Fruit fly (Drosophila melanogaster): ENCODE results near the gene Dad.

Gene Dad

DNA sequence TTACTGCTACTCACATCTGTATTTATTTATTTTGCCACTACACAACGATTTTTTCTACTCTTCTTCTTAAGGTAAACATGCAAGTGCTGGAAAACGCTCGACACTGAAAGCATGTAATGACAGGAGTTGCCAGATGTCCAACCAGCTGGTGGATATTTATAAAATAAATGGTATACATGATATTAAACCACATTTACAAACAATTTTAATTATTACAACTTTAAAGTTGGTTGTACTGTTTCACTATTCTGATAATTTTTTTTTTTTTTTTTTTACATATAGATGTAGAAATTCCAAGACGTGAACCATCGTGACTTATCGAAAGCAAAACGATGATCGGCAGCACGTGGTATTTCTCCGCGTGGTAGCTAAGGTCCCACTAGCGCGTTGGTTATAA lies 26.1 kb downstream of the Dad start, which contains the start of the genes Keap1 and kuk (continued):
- TF ChIP-seq kay (GFP tag; optimal IDR thresholded peaks at IDR 0.05) (no peak), CG10321 (GFP tag; IDR thresholded peaks at IDR 0.05) (no peak), unc-4 (GFP tag; IDR thresholded peaks at IDR 0.05; ENCODE audit: partially characterized antibody) (peak; percentile 86), pita (GFP tag; optimal IDR thresholded peaks at IDR 0.05) (peak; percentile 86), sna (GFP tag; IDR thresholded peaks at IDR 0.05; ENCODE audit: partially characterized antibody) (peak; percentile 72), Opbp (GFP tag; IDR thresholded peaks at IDR 0.05; ENCODE audit: partially characterized antibody) (peak; percentile 71), maf-S (GFP tag; optimal IDR thresholded peaks at IDR 0.05) (peak; percentile 71), onecut (GFP tag; IDR thresholded peaks at IDR 0.05) (peak; percentile 58), HmgD (GFP tag; optimal IDR thresholded peaks at IDR 0.05) (no peak), CG2129 (GFP tag; IDR thresholded peaks at IDR 0.05; ENCODE audit: partially characterized antibody) (peak; percentile 66), CG13894 (tag; optimal IDR thresholded peaks at IDR 0.05) (peak; percentile 17), CG12659 (GFP tag; optimal IDR thresholded peaks at IDR 0.05) (peak; percentile 75), seq (GFP tag; IDR thresholded peaks at IDR 0.05) (0 out of 2 replicates have a peak, but pooled peaks have one; percentile 0), BEAF-32 (GFP tag; optimal IDR thresholded peaks at IDR 0.05) (peak; percentile 95), CG30403 (GFP tag; optimal IDR thresholded peaks at IDR 0.05) (peak; percentile 73), ind (GFP tag; optimal IDR thresholded peaks at IDR 0.05) (peak; percentile 49), GATAe (GFP tag; conservative IDR thresholded peaks at IDR 0.05) (no peak), ems (GFP tag; optimal IDR thresholded peaks at IDR 0.05) (peak; percentile 47), Sry-β (GFP tag; optimal IDR thresholded peaks at IDR 0.05) (no peak), CG10209 (GFP tag; optimal IDR thresholded peaks at IDR 0.05) (peak; percentile 41), nmo (GFP tag; optimal IDR thresholded peaks at IDR 0.05) (peak; percentile 80), ara (GFP tag; IDR thresholded peaks at IDR 0.05) (0 out of 2 replicates have a peak, but pooled peaks have one; percentile 8), fd96Cb (tag; optimal IDR thresholded peaks at IDR 0.05) (no peak), CG11398 (GFP tag; optimal IDR thresholded peaks at IDR 0.05) (no peak), CG7372 (GFP tag; IDR thresholded peaks at IDR 0.05) (no peak), CG5180 (GFP tag; optimal IDR thresholded peaks at IDR 0.05) (no peak), cato (GFP tag; optimal IDR thresholded peaks at IDR 0.05; ENCODE audit: borderline replicate concordance) (peak; percentile 21), CG7745 (tag; optimal IDR thresholded peaks at IDR 0.05) (no peak), CG10366 (GFP tag; IDR thresholded peaks at IDR 0.05) (peak; percentile 44), Myb (GFP tag; optimal IDR thresholded peaks at IDR 0.05) (peak; percentile 92), Asciz (GFP tag; optimal IDR thresholded peaks at IDR 0.05) (peak; percentile 48), zen (tag; optimal IDR thresholded peaks at IDR 0.05) (peak; percentile 34), Atf-2 (GFP tag; optimal IDR thresholded peaks at IDR 0.05) (peak; percentile 27), CG17612 (GFP tag; IDR thresholded peaks at IDR 0.05) (no peak), CG8478 (optimal IDR thresholded peaks at IDR 0.05) (no peak), CG6854 (GFP tag; optimal IDR thresholded peaks at IDR 0.05) (no peak), inv (GFP tag; IDR thresholded peaks at IDR 0.05; ENCODE audit: partially characterized antibody) (peak; percentile 88), CG14014 (GFP tag; IDR thresholded peaks at IDR 0.05) (peak; percentile 51), Dbx (GFP tag; IDR thresholded peaks at IDR 0.05) (peak; percentile 73), CG13775 (GFP tag; optimal IDR thresholded peaks at IDR 0.05) (peak; percentile 53), MBD-R2 (GFP tag; IDR thresholded peaks at IDR 0.05) (peak; percentile 42), ERR (GFP tag; optimal IDR thresholded peaks at IDR 0.05) (peak; percentile 12), hbn (GFP tag; IDR thresholded peaks at IDR 0.05; ENCODE audit: partially characterized antibody) (peak; percentile 83), CG15011 (GFP tag; optimal IDR thresholded peaks at IDR 0.05) (no peak), Gug (GFP tag; IDR thresholded peaks at IDR 0.05) (no peak; the same call in 2 of the 4 replicates), CG6765 (GFP tag; optimal IDR thresholded peaks at IDR 0.05) (peak; percentile 35), Lpt (GFP tag; optimal IDR thresholded peaks at IDR 0.05) (no peak), fd102C (GFP tag; optimal IDR thresholded peaks at IDR 0.05) (no peak), HLH4C (GFP tag; IDR thresholded peaks at IDR 0.05; ENCODE audit: partially characterized antibody) (peak; percentile 64), chm (GFP tag; IDR thresholded peaks at IDR 0.05) (no peak)

Measured in whole organism, embryonic.